Fruit fly (Drosophila melanogaster): ENCODE data around the gene CG34347.

dm6 chr3R:31321410-31321809 lies 10.5 kb downstream of the CG34347 start:
- TF ChIP-seq CTCF (optimal IDR thresholded peaks at IDR 0.05): no peak
- no peak for TF ChIP-seq CG8478 (optimal IDR thresholded peaks at IDR 0.05)

All from S2 (cell line).